Worm (Caenorhabditis elegans) whole organism, young adult: ENCODE data around the gene sbsp-1.

Experiments used
- B0019.2 ChIP-seq: fragments of 200-800 bp; sonication (Bioruptor generic); conservative IDR thresholded peaks from 2 replicates; pipeline ENCODE4 v1.3.6; 2022; ENCODE audit warnings: missing genetic modification reagents, missing genetic modification characterization, missing compliant biosample characterization
- B0035.1 ChIP-seq: sonication (generic microtip); optimal IDR thresholded peaks from 2 replicates; lab custom pipeline; 2016; ENCODE audit warnings: missing genetic modification characterization, mild to moderate bottlenecking, missing compliant biosample characterization, missing genotype, missing genetic modification reagents
- B0261.1 ChIP-seq: sonication (generic microtip); optimal IDR thresholded peaks from 2 replicates; lab custom pipeline; 2016; ENCODE audit warnings: mild to moderate bottlenecking, missing genetic modification characterization, moderate library complexity, missing compliant biosample characterization
- F33H1.4 ChIP-seq: fragments of 200-800 bp; sonication (Bioruptor generic); IDR thresholded peaks from 2 replicates; pipeline ENCODE4 v1.3.6; 2022; ENCODE audit warnings: missing genetic modification reagents, missing genetic modification characterization, missing compliant biosample characterization
- F37B4.10 ChIP-seq: fragments of 200-800 bp; sonication (Bioruptor generic); IDR thresholded peaks from 2 replicates; pipeline ENCODE4 v1.3.6; 2022; ENCODE audit warnings: missing genetic modification characterization, missing compliant biosample characterization
- F49E8.2 ChIP-seq: sonication (generic microtip); optimal IDR thresholded peaks from 3 replicates; lab custom pipeline; 2017; ENCODE audit warnings: missing genetic modification characterization, mild to moderate bottlenecking, missing compliant biosample characterization, antibody characterized with exemption, moderate library complexity; ENCODE audit not compliant: insufficient read depth
- F52B5.7 ChIP-seq: sonication (generic microtip); optimal IDR thresholded peaks from 2 replicates; lab custom pipeline; 2016; ENCODE audit warnings: mild to moderate bottlenecking, missing genetic modification characterization, missing compliant biosample characterization
- Y53F4B.3 ChIP-seq: fragments of 200-800 bp; sonication (Bioruptor generic); IDR thresholded peaks from 2 replicates; pipeline ENCODE4 v1.3.6; 2022; ENCODE audit warnings: missing genetic modification reagents, missing genetic modification characterization, missing compliant biosample characterization
- Y56A3A.18 ChIP-seq: fragments of 200-800 bp; sonication (Bioruptor generic); IDR thresholded peaks from 2 replicates; pipeline ENCODE4 v1.3.6; 2022; ENCODE audit warnings: missing genetic modification reagents, missing genetic modification characterization, missing compliant biosample characterization
- Y95B8A.8 ChIP-seq: fragments of 200-800 bp; sonication (Bioruptor generic); IDR thresholded peaks from 2 replicates; pipeline ENCODE4 v1.3.6; 2022; ENCODE audit warnings: missing genetic modification reagents, missing genetic modification characterization, missing compliant biosample characterization
- akir-1 ChIP-seq: fragments of 200-800 bp; sonication (Bioruptor generic); optimal IDR thresholded peaks from 2 replicates; lab custom pipeline; 2018; ENCODE audit warnings: mild to moderate bottlenecking, missing genetic modification characterization, moderate library complexity, missing compliant biosample characterization
- ama-1 ChIP-seq, 3 experiments: fragments of 150-350 bp in 1 of 3; sonication (generic microtip) in 2 of 3; optimal IDR thresholded peaks; 2 replicates each; lab custom pipeline; 2014 to 2018; ENCODE audit warnings: missing biosample characterization in 2 of 3, missing genetic modification characterization in 2 of 3, missing genetic modification reagents in 2 of 3
- aptf-2 ChIP-seq: fragments of 200-800 bp; sonication (Bioruptor generic); conservative IDR thresholded peaks from 2 replicates; pipeline ENCODE4 v1.3.6; 2022; ENCODE audit warnings: missing genetic modification reagents, missing genetic modification characterization, missing compliant biosample characterization
- attf-5 ChIP-seq: fragments of 200-800 bp; sonication (Bioruptor generic); optimal IDR thresholded peaks from 2 replicates; lab custom pipeline; 2018; ENCODE audit warnings: mild to moderate bottlenecking, missing genetic modification characterization, missing compliant biosample characterization
- bed-2 ChIP-seq: fragments of 200-800 bp; sonication (Bioruptor generic); IDR thresholded peaks from 2 replicates; pipeline ENCODE4 v1.3.6; 2022; ENCODE audit warnings: missing genetic modification reagents, missing genetic modification characterization, missing compliant biosample characterization
- cebp-1 ChIP-seq, 2 experiments: fragments of 200-800 bp in 1 of 2; sonication (Bioruptor generic) in 1 of 2; sonication (generic microtip) in 1 of 2; IDR thresholded peaks in 1 of 2; optimal IDR thresholded peaks in 1 of 2; 2 replicates each; pipeline versions ENCODE4 v1.3.6 to Lab custom; 2017 to 2022; ENCODE audit warnings: missing compliant biosample characterization in 2 of 2, missing genetic modification characterization in 2 of 2, mild to moderate bottlenecking in 1 of 2, missing genetic modification reagents in 1 of 2, moderate library complexity in 1 of 2
- ceh-100 ChIP-seq: fragments of 200-800 bp; sonication (Bioruptor generic); IDR thresholded peaks from 2 replicates; pipeline ENCODE4 v1.3.6; 2022; ENCODE audit warnings: missing genetic modification reagents, missing genetic modification characterization, missing compliant biosample characterization
- ceh-58 ChIP-seq: fragments of 200-800 bp; sonication (Bioruptor generic); IDR thresholded peaks from 2 replicates; pipeline ENCODE4 v1.3.6; 2022; ENCODE audit warnings: missing genetic modification characterization, missing compliant biosample characterization
- chd-7 ChIP-seq: sonication (generic microtip); optimal IDR thresholded peaks from 2 replicates; lab custom pipeline; 2016; ENCODE audit warnings: mild to moderate bottlenecking, missing genetic modification characterization, moderate library complexity, missing compliant biosample characterization
- dox-1 ChIP-seq: fragments of 200-800 bp; sonication (Bioruptor generic); IDR thresholded peaks from 2 replicates; pipeline ENCODE4 v1.3.6; 2022; ENCODE audit warnings: missing genetic modification reagents, missing genetic modification characterization, missing compliant biosample characterization
- dpff-1 ChIP-seq: sonication (generic microtip); optimal IDR thresholded peaks from 2 replicates; lab custom pipeline; 2017; ENCODE audit warnings: mild to moderate bottlenecking, missing genetic modification characterization, missing compliant biosample characterization
- egl-18 ChIP-seq: fragments of 200-800 bp; sonication (Bioruptor generic); IDR thresholded peaks from 2 replicates; pipeline ENCODE4 v1.3.6; 2022; ENCODE audit warnings: missing genetic modification reagents, missing genetic modification characterization, missing compliant biosample characterization
- egrh-3 ChIP-seq: fragments of 200-800 bp; sonication (Bioruptor generic); IDR thresholded peaks from 2 replicates; pipeline ENCODE4 v1.3.6; 2022; ENCODE audit warnings: missing genetic modification reagents, missing genetic modification characterization, missing compliant biosample characterization
- hlh-12 ChIP-seq: sonication (generic microtip); optimal IDR thresholded peaks from 2 replicates; lab custom pipeline; 2016; ENCODE audit warnings: missing genetic modification characterization, missing compliant biosample characterization
- hmg-1.2 ChIP-seq: fragments of 200-800 bp; sonication (Bioruptor generic); IDR thresholded peaks from 2 replicates; pipeline ENCODE4 v1.3.6; 2022; ENCODE audit warnings: missing genetic modification reagents, missing genetic modification characterization, missing compliant biosample characterization
- hmg-20 ChIP-seq: fragments of 200-800 bp; sonication (Bioruptor generic); IDR thresholded peaks from 2 replicates; pipeline ENCODE4 v1.3.6; 2022; ENCODE audit warnings: missing genetic modification reagents, missing genetic modification characterization, missing compliant biosample characterization
- hrde-1 ChIP-seq: sonication (generic microtip); optimal IDR thresholded peaks from 2 replicates; lab custom pipeline; 2016; ENCODE audit warnings: missing genetic modification characterization, mild to moderate bottlenecking, missing compliant biosample characterization, moderate library complexity, missing genotype, missing genetic modification reagents, borderline replicate concordance
- hsf-1 ChIP-seq: fragments of 200-800 bp; sonication (Bioruptor generic); IDR thresholded peaks from 2 replicates; pipeline ENCODE4 v1.3.6; 2022; ENCODE audit warnings: missing genetic modification reagents, missing genetic modification characterization, missing compliant biosample characterization
- lag-1 ChIP-seq: fragments of 200-800 bp; sonication (Bioruptor generic); IDR thresholded peaks from 2 replicates; pipeline ENCODE4 v1.3.6; 2022; ENCODE audit warnings: missing genetic modification reagents, missing genetic modification characterization, missing compliant biosample characterization
- lin-54 ChIP-seq: fragments of 200-800 bp; sonication (Bioruptor generic); optimal IDR thresholded peaks from 2 replicates; lab custom pipeline; 2018; ENCODE audit warnings: mild to moderate bottlenecking, missing genetic modification characterization, missing compliant biosample characterization
- madf-10 ChIP-seq: sonication (generic microtip); optimal IDR thresholded peaks from 2 replicates; lab custom pipeline; 2016; ENCODE audit warnings: mild to moderate bottlenecking, missing genetic modification characterization, missing compliant biosample characterization
- madf-6 ChIP-seq: fragments of 200-800 bp; sonication (Bioruptor generic); IDR thresholded peaks from 2 replicates; pipeline ENCODE4 v1.3.6; 2022; ENCODE audit warnings: missing genetic modification reagents, missing genetic modification characterization, missing compliant biosample characterization
- mcd-1 ChIP-seq: fragments of 200-800 bp; sonication (Bioruptor generic); IDR thresholded peaks from 2 replicates; pipeline ENCODE4 v1.3.6; 2022; ENCODE audit warnings: missing genetic modification reagents, missing genetic modification characterization, missing compliant biosample characterization
- mel-28 ChIP-seq: sonication (generic microtip); optimal IDR thresholded peaks from 2 replicates; lab custom pipeline; 2016; ENCODE audit warnings: borderline replicate concordance, mild to moderate bottlenecking, missing genetic modification characterization, missing compliant biosample characterization
- nfya-1 ChIP-seq: sonication (generic microtip); optimal IDR thresholded peaks from 2 replicates; lab custom pipeline; 2017; ENCODE audit warnings: antibody characterized with exemption, missing compliant biosample characterization, missing genetic modification characterization, borderline replicate concordance; ENCODE audit not compliant: insufficient read depth
- nfya-2 ChIP-seq: fragments of 200-800 bp; sonication (Bioruptor generic); IDR thresholded peaks from 2 replicates; pipeline ENCODE4 v1.3.6; 2022; ENCODE audit warnings: missing genetic modification reagents, missing genetic modification characterization, missing compliant biosample characterization
- nhr-80 ChIP-seq: sonication (generic microtip); optimal IDR thresholded peaks from 2 replicates; lab custom pipeline; 2016; ENCODE audit warnings: missing genetic modification characterization, missing compliant biosample characterization
- pha-4 ChIP-seq: fragments of 150-350 bp; sonication (generic microtip); optimal IDR thresholded peaks from 2 replicates; lab custom pipeline; 2014; ENCODE audit warnings: missing biosample characterization, missing genetic modification reagents, missing genetic modification characterization
- rcor-1 ChIP-seq: fragments of 200-800 bp; sonication (Bioruptor generic); IDR thresholded peaks from 2 replicates; pipeline ENCODE4 v1.3.6; 2022; ENCODE audit warnings: missing genetic modification reagents, missing genetic modification characterization, missing compliant biosample characterization
- sdz-38 ChIP-seq: sonication (generic microtip); optimal IDR thresholded peaks from 2 replicates; lab custom pipeline; 2016; ENCODE audit warnings: missing genotype, missing genetic modification characterization, missing compliant biosample characterization
- snpc-1.3 ChIP-seq: sonication (generic microtip); optimal IDR thresholded peaks from 2 replicates; lab custom pipeline; 2017; ENCODE audit warnings: missing genetic modification characterization, mild to moderate bottlenecking, missing compliant biosample characterization, antibody characterized with exemption, moderate library complexity, missing genotype, missing genetic modification reagents; ENCODE audit not compliant: insufficient read depth
- snpc-3.4 ChIP-seq: sonication (generic microtip); optimal IDR thresholded peaks from 2 replicates; lab custom pipeline; 2017; ENCODE audit warnings: missing genetic modification characterization, mild to moderate bottlenecking, missing compliant biosample characterization, antibody characterized with exemption, moderate library complexity, missing genotype, missing genetic modification reagents
- sptf-2 ChIP-seq: fragments of 200-800 bp; sonication (Bioruptor generic); optimal IDR thresholded peaks from 2 replicates; lab custom pipeline; 2018; ENCODE audit warnings: mild to moderate bottlenecking, missing genetic modification characterization, missing compliant biosample characterization
- tlf-1 ChIP-seq: fragments of 200-800 bp; sonication (Bioruptor generic); optimal IDR thresholded peaks from 2 replicates; lab custom pipeline; 2018; ENCODE audit warnings: mild to moderate bottlenecking, missing genetic modification characterization, missing compliant biosample characterization
- unc-130 ChIP-seq: sonication (generic microtip); optimal IDR thresholded peaks from 2 replicates; lab custom pipeline; 2016; ENCODE audit warnings: missing genetic modification reagents, missing genetic modification characterization, missing compliant biosample characterization
- xnd-1 ChIP-seq: sonication (generic microtip); optimal IDR thresholded peaks from 2 replicates; lab custom pipeline; 2016; ENCODE audit warnings: missing genotype, missing genetic modification reagents, missing genetic modification characterization, missing compliant biosample characterization
- ztf-18 ChIP-seq: sonication (generic microtip); optimal IDR thresholded peaks from 2 replicates; lab custom pipeline; 2016; ENCODE audit warnings: missing genotype, mild to moderate bottlenecking, missing genetic modification characterization, missing compliant biosample characterization

Gene sbsp-1

ce11 chrIII:10844873-10845272, 12.1 kb downstream of the sbsp-1 start, which contains the start of gene pde-12 (continued):
- TF ChIP-seq ama-1 (optimal IDR thresholded peaks at IDR 0.05; lab: Kevin White, UChicago) (no peak), ama-1 (GFP tag; optimal IDR thresholded peaks at IDR 0.05; lab: Kevin White, UChicago) (no peak), B0261.1 (tag; lab: Kevin White, UChicago) (no peak), F52B5.7 (tag; lab: Kevin White, UChicago) (no peak), egl-18 (no peak), dpff-1 (tag; lab: Kevin White, UChicago) (no peak), mel-28 (tag; lab: Kevin White, UChicago) (no peak), nfya-2 (no peak; the same call in 1 of the 2 replicates), Y95B8A.8 (GFP tag; lab: Robert Waterston, UW) (0 out of 2 replicates have a peak, but pooled peaks have one; percentile 52), tlf-1 (GFP tag; lab: Kevin White, UChicago) (peak; percentile 63), mcd-1 (GFP tag; lab: Robert Waterston, UW) (peak; percentile 90), lag-1 (no peak), bed-2 (GFP tag; lab: Robert Waterston, UW) (no peak), unc-130 (no peak), B0019.2 (GFP tag; lab: Robert Waterston, UW) (no peak), dox-1 (GFP tag; lab: Robert Waterston, UW) (no peak), chd-7 (tag; lab: Kevin White, UChicago) (no peak), sdz-38 (tag; lab: Kevin White, UChicago) (no peak), F33H1.4 (GFP tag; lab: Robert Waterston, UW) (no peak; the same call in none of the 2 replicates), snpc-1.3 (tag; lab: Kevin White, UChicago) (peak; percentile 25), F37B4.10 (GFP tag; lab: Robert Waterston, UW) (no peak), hlh-12 (tag; lab: Kevin White, UChicago) (no peak), ztf-18 (tag; lab: Kevin White, UChicago) (peak; percentile 94), xnd-1 (tag; lab: Kevin White, UChicago) (peak; percentile 31), rcor-1 (GFP tag; lab: Robert Waterston, UW) (no peak), hrde-1 (tag; lab: Kevin White, UChicago) (no peak), hsf-1 (GFP tag; lab: Robert Waterston, UW) (peak; percentile 63; the same call in 1 of the 2 replicates), hmg-20 (GFP tag; lab: Robert Waterston, UW) (peak; percentile 75; the same call in 1 of the 2 replicates), Y56A3A.18 (GFP tag; lab: Robert Waterston, UW) (no peak), madf-6 (GFP tag; lab: Robert Waterston, UW) (no peak; the same call in 1 of the 2 replicates), cebp-1 (GFP tag; IDR thresholded peaks at IDR 0.05; lab: Robert Waterston, UW) (no peak), cebp-1 (tag; optimal IDR thresholded peaks at IDR 0.05; lab: Kevin White, UChicago) (peak; percentile 77), nhr-80 (tag; lab: Kevin White, UChicago) (peak; percentile 2), attf-5 (GFP tag; lab: Kevin White, UChicago) (peak; percentile 68), nfya-1 (tag; lab: Kevin White, UChicago) (no peak), B0035.1 (tag; lab: Kevin White, UChicago) (no peak), pha-4 (tag; lab: Kevin White, UChicago) (no peak), akir-1 (GFP tag; lab: Kevin White, UChicago) (no peak), madf-10 (tag; lab: Kevin White, UChicago) (peak; percentile 31), Y53F4B.3 (GFP tag; lab: Robert Waterston, UW) (no peak), sptf-2 (GFP tag; lab: Kevin White, UChicago) (no peak), ceh-58 (no peak), ceh-100 (GFP tag; lab: Robert Waterston, UW) (peak; percentile 82), egrh-3 (no peak), hmg-1.2 (GFP tag; lab: Robert Waterston, UW) (peak; percentile 51), F49E8.2 (tag; lab: Kevin White, UChicago) (no peak), snpc-3.4 (tag; lab: Kevin White, UChicago) (peak; percentile 61), lin-54 (GFP tag; lab: Kevin White, UChicago) (peak; percentile 85), aptf-2 (no peak)
